Worm (Caenorhabditis elegans): ENCODE measurements around the gene F49C12.7.
"Not testable (repeated sequence)": the region's sequence is repeated elsewhere in the genome, so short reads cannot be mapped to it uniquely, and the experiment has no call there.

Gene F49C12.7

ce11 chrIV:9312827-9313226 is at the start of gene F49C12.7:
Gene F49C12.7, minus strand, starts transcription at chrIV:9312927.
- TF ChIP-seq elt-2, ceh-16, fos-1 (tag; optimal IDR thresholded peaks at IDR 0.05): not testable (repeated sequence)

ce11 chrIV:9353728-9354127 is 41.0 kb upstream of the F49C12.7 start:
- no peak for TF ChIP-seq ceh-82 (tag; optimal IDR thresholded peaks at IDR 0.05)
- TF ChIP-seq nhr-43 (tag; optimal IDR thresholded peaks at IDR 0.05; ENCODE audit: poor library complexity, severe bottlenecking): no peak
- TF ChIP-seq nhr-28 (tag; optimal IDR thresholded peaks at IDR 0.05): no peak

ce11 chrIV:9343102-9343599 is 30.4 kb upstream of the F49C12.7 start, which contains the start of gene pigc-1:
Gene pigc-1, minus strand, starts transcription at chrIV:9343152.
- TF ChIP-seq ceh-28 (tag; optimal IDR thresholded peaks at IDR 0.05) (no peak), pha-4 (tag; optimal IDR thresholded peaks at IDR 0.05) (peak; percentile 80), nhr-237 (tag; optimal IDR thresholded peaks at IDR 0.05) (no peak), elt-3 (tag; optimal IDR thresholded peaks at IDR 0.05) (no peak), nhr-12 (tag; optimal IDR thresholded peaks at IDR 0.05) (no peak)

ce11 chrIV:9341591-9341990 is 28.9 kb upstream of the F49C12.7 start, which contains the start of gene vps-26:
Gene vps-26, minus strand, starts transcription at chrIV:9341790.
- TF ChIP-seq elt-2 (tag; optimal IDR thresholded peaks at IDR 0.05) (peak; percentile 10), hmg-11 (tag; optimal IDR thresholded peaks at IDR 0.05) (peak; percentile 35), nfya-1 (tag; optimal IDR thresholded peaks at IDR 0.05; ENCODE audit: insufficient read depth) (no peak), lin-15B (tag; optimal IDR thresholded peaks at IDR 0.05) (peak; percentile 36), ceh-9 (tag; optimal IDR thresholded peaks at IDR 0.05) (no peak), pha-4 (tag; optimal IDR thresholded peaks at IDR 0.05) (peak; percentile 81)

ce11 chrIV:9339205-9339604 is 26.5 kb upstream of the F49C12.7 start, which contains the start of gene T20D3.6:
Gene T20D3.6, minus strand, starts transcription at chrIV:9339305.
- TF ChIP-seq nhr-237 (tag; optimal IDR thresholded peaks at IDR 0.05): no peak
- no peak for TF ChIP-seq unc-39 (tag; optimal IDR thresholded peaks at IDR 0.05)
- no peak for TF ChIP-seq zag-1 (tag; optimal IDR thresholded peaks at IDR 0.05)

- TF ChIP-seq hmg-11 (tag; optimal IDR thresholded peaks at IDR 0.05): no peak
- no peak for TF ChIP-seq elt-1 (tag; optimal IDR thresholded peaks at IDR 0.05)
- TF ChIP-seq lin-15B (tag; optimal IDR thresholded peaks at IDR 0.05): no peak
- no peak for TF ChIP-seq nhr-23 (tag; optimal IDR thresholded peaks at IDR 0.05)
- TF ChIP-seq eor-1 (tag; optimal IDR thresholded peaks at IDR 0.05): no peak
- no peak for TF ChIP-seq nhr-12 (tag; optimal IDR thresholded peaks at IDR 0.05)
- TF ChIP-seq elt-3 (tag; optimal IDR thresholded peaks at IDR 0.05): no peak
- TF ChIP-seq nhr-237 (tag; optimal IDR thresholded peaks at IDR 0.05): no peak
- no peak for TF ChIP-seq aly-2 (tag; optimal IDR thresholded peaks at IDR 0.05)
- TF ChIP-seq ceh-82 (tag; optimal IDR thresholded peaks at IDR 0.05): no peak
- TF ChIP-seq ztf-11 (tag; optimal IDR thresholded peaks at IDR 0.05): no peak
- no peak for TF ChIP-seq elt-2 (tag; optimal IDR thresholded peaks at IDR 0.05)
- no peak for TF ChIP-seq lin-39 (tag; optimal IDR thresholded peaks at IDR 0.05)
Measured at ce11 chrIV:9336538-9337090, 23.9 kb upstream of the F49C12.7 start, which contains the start of gene T20D3.5. Gene T20D3.5, plus strand, starts transcription at chrIV:9337040.

ce11 chrIV:9335552-9336251 is 23.0 kb upstream of the F49C12.7 start, which contains the start of the genes coa-4 and T20D3.14:
Gene coa-4, minus strand, starts transcription at chrIV:9335602.
Gene T20D3.14, minus strand, starts transcription at chrIV:9335909.
- no peak for TF ChIP-seq fkh-2 (tag; optimal IDR thresholded peaks at IDR 0.05)
- TF ChIP-seq elt-2 (tag; optimal IDR thresholded peaks at IDR 0.05): peak; percentile 75
- no peak for TF ChIP-seq eor-1 (tag; optimal IDR thresholded peaks at IDR 0.05)
- TF ChIP-seq nhr-77 (tag; optimal IDR thresholded peaks at IDR 0.05): no peak
- no peak for TF ChIP-seq elt-3 (tag; optimal IDR thresholded peaks at IDR 0.05)
- TF ChIP-seq elt-1 (tag; optimal IDR thresholded peaks at IDR 0.05): no peak
- no peak for TF ChIP-seq lin-39 (tag; optimal IDR thresholded peaks at IDR 0.05)
- TF ChIP-seq daf-12 (tag; optimal IDR thresholded peaks at IDR 0.05): no peak
- TF ChIP-seq nhr-25 (tag; optimal IDR thresholded peaks at IDR 0.05): no peak
- no peak for TF ChIP-seq ama-1 (optimal IDR thresholded peaks at IDR 0.05)
- TF ChIP-seq ztf-11 (tag; optimal IDR thresholded peaks at IDR 0.05): no peak
- TF ChIP-seq lsy-12 (tag; optimal IDR thresholded peaks at IDR 0.05): no peak
- TF ChIP-seq nhr-12 (tag; optimal IDR thresholded peaks at IDR 0.05): no peak
- peak; percentile 25 for TF ChIP-seq lin-15B (tag; optimal IDR thresholded peaks at IDR 0.05)
- no peak for TF ChIP-seq ceh-82 (tag; optimal IDR thresholded peaks at IDR 0.05)
- no peak for TF ChIP-seq jun-1 (tag; optimal IDR thresholded peaks at IDR 0.05)
- no peak for TF ChIP-seq nhr-237 (tag; optimal IDR thresholded peaks at IDR 0.05)
- no peak for TF ChIP-seq fkh-10 (GFP tag; optimal IDR thresholded peaks at IDR 0.05)
- TF ChIP-seq snpc-4 (tag; optimal IDR thresholded peaks at IDR 0.05): peak; percentile 27
- no peak for TF ChIP-seq skn-1 (tag; optimal IDR thresholded peaks at IDR 0.05)
- no peak for TF ChIP-seq nhr-76 (tag; optimal IDR thresholded peaks at IDR 0.05)
- no peak for TF ChIP-seq sea-2 (GFP tag; optimal IDR thresholded peaks at IDR 0.05)
- TF ChIP-seq fos-1 (tag; optimal IDR thresholded peaks at IDR 0.05): no peak
- TF ChIP-seq nhr-11 (tag; optimal IDR thresholded peaks at IDR 0.05): no peak
- TF ChIP-seq nhr-28 (tag; optimal IDR thresholded peaks at IDR 0.05): no peak
- TF ChIP-seq ceh-9 (tag; optimal IDR thresholded peaks at IDR 0.05): no peak
- no peak for TF ChIP-seq nhr-23 (tag; optimal IDR thresholded peaks at IDR 0.05)
